Worm (Caenorhabditis elegans): ENCODE measurements around the gene idpa-1.

- TF ChIP-seq him-1 (tag; optimal IDR thresholded peaks at IDR 0.05): no peak
- no peak for TF ChIP-seq W03F9.2 (tag; optimal IDR thresholded peaks at IDR 0.05)
- TF ChIP-seq dao-5 (tag; optimal IDR thresholded peaks at IDR 0.05): no peak
Measured at ce11 chrIII:2874144-2874868, 26.7 kb downstream of the idpa-1 start, which contains the start of gene klf-1.

Measured in whole organism, L4/young adult.